Fruit fly (Drosophila melanogaster): Measurements from ENCODE around the gene CG17110.

Gene CG17110

dm6 chr3R:23061209-23061608 is 30.3 kb upstream of the CG17110 start, which contains the start of the genes sav and Ublcp1 (continued):
- TF ChIP-seq CG42726 (GFP tag; IDR thresholded peaks at IDR 0.05; ENCODE audit: partially characterized antibody) (peak; percentile 72; the same call in 1 of the 2 replicates), chn (GFP tag; optimal IDR thresholded peaks at IDR 0.05) (peak; percentile 6), nmo (GFP tag; optimal IDR thresholded peaks at IDR 0.05) (peak; percentile 64), esg (GFP tag; conservative IDR thresholded peaks at IDR 0.05) (0 out of 2 replicates have a peak, but pooled peaks have one; percentile 21), hkb (optimal IDR thresholded peaks at IDR 0.05) (no peak), hkb (GFP tag; IDR thresholded peaks at IDR 0.05) (0 out of 2 replicates have a peak, but pooled peaks have one; percentile 13), CG10543 (GFP tag; optimal IDR thresholded peaks at IDR 0.05) (no peak), crp (GFP tag; optimal IDR thresholded peaks at IDR 0.05) (peak in 1 of 2 experiments; percentile 76), CG32532 (GFP tag; IDR thresholded peaks at IDR 0.05) (0 out of 2 replicates have a peak, but pooled peaks have one; percentile 14), CG18619 (GFP tag; optimal IDR thresholded peaks at IDR 0.05) (no peak), ERR (GFP tag; optimal IDR thresholded peaks at IDR 0.05) (no peak), Opbp (GFP tag; IDR thresholded peaks at IDR 0.05; ENCODE audit: partially characterized antibody) (peak; percentile 88), sna (GFP tag; IDR thresholded peaks at IDR 0.05; ENCODE audit: partially characterized antibody) (peak; percentile 93), amos (GFP tag; IDR thresholded peaks at IDR 0.05; ENCODE audit: partially characterized antibody) (peak; percentile 87), CG9797 (GFP tag; optimal IDR thresholded peaks at IDR 0.05) (peak; percentile 71), CG4707 (GFP tag; optimal IDR thresholded peaks at IDR 0.05) (no peak), Doc3 (GFP tag; IDR thresholded peaks at IDR 0.05; ENCODE audit: partially characterized antibody) (peak; percentile 91), knrl (GFP tag; IDR thresholded peaks at IDR 0.05; ENCODE audit: partially characterized antibody) (peak; percentile 92), CG12942 (GFP tag; optimal IDR thresholded peaks at IDR 0.05) (peak; percentile 0), gce (GFP tag; IDR thresholded peaks at IDR 0.05) (no peak), gt (GFP tag; IDR thresholded peaks at IDR 0.05) (no peak), CG17328 (GFP tag; IDR thresholded peaks at IDR 0.05) (no peak), CG13123 (GFP tag; optimal IDR thresholded peaks at IDR 0.05) (no peak), CG34376 (GFP tag; optimal IDR thresholded peaks at IDR 0.05) (no peak), ftz-f1 (GFP tag; optimal IDR thresholded peaks at IDR 0.05) (no peak), Med (GFP tag) (peak; percentile 18), Camta (GFP tag; optimal IDR thresholded peaks at IDR 0.05) (no peak), CG12071 (GFP tag; optimal IDR thresholded peaks at IDR 0.05) (no peak), zen (tag; optimal IDR thresholded peaks at IDR 0.05) (peak; percentile 44), Hmr (GFP tag; optimal IDR thresholded peaks at IDR 0.05) (peak; percentile 6), vvl (GFP tag; IDR thresholded peaks at IDR 0.05) (peak; percentile 35), CG33557 (GFP tag; optimal IDR thresholded peaks at IDR 0.05) (peak; percentile 11), wek (GFP tag; optimal IDR thresholded peaks at IDR 0.05) (no peak), Ets65A (GFP tag) (peak; percentile 36), CG3281 (GFP tag; optimal IDR thresholded peaks at IDR 0.05) (peak; percentile 19), CG2678 (tag; optimal IDR thresholded peaks at IDR 0.05) (peak; percentile 30), CG30403 (GFP tag; optimal IDR thresholded peaks at IDR 0.05) (peak; percentile 5), chif (GFP tag; optimal IDR thresholded peaks at IDR 0.05) (no peak), Blimp-1 (GFP tag; optimal IDR thresholded peaks at IDR 0.05) (no peak), run (tag; optimal IDR thresholded peaks at IDR 0.05) (no peak), CG31388 (GFP tag; optimal IDR thresholded peaks at IDR 0.05) (no peak), zf30C (GFP tag; optimal IDR thresholded peaks at IDR 0.05) (no peak), Lpt (GFP tag; optimal IDR thresholded peaks at IDR 0.05) (no peak), slou (GFP tag; optimal IDR thresholded peaks at IDR 0.05) (no peak), CG14050 (GFP tag; IDR thresholded peaks at IDR 0.05) (no peak), sima (GFP tag; optimal IDR thresholded peaks at IDR 0.05) (no peak), cad (GFP tag; optimal IDR thresholded peaks at IDR 0.05) (no peak), CG1792 (GFP tag; optimal IDR thresholded peaks at IDR 0.05) (no peak), phol (tag; optimal IDR thresholded peaks at IDR 0.05) (peak; percentile 57), CG6791 (GFP tag; IDR thresholded peaks at IDR 0.05; ENCODE audit: partially characterized antibody) (peak; percentile 88), Sin3A (optimal IDR thresholded peaks at IDR 0.05) (peak; percentile 1)

Measured in whole organism, embryonic.